Worm (Caenorhabditis elegans) whole organism, L4 larva: ENCODE results near the gene maph-1.3.

ENCODE experiments used
- D1046.2 ChIP-seq: fragments of 200-800 bp; sonication (Bioruptor generic); IDR thresholded peaks from 2 replicates; pipeline ENCODE4 v1.3.6; 2022; ENCODE audit warnings: missing genetic modification characterization, missing compliant biosample characterization
- F10B5.3 ChIP-seq: sonication (generic microtip); optimal IDR thresholded peaks from 2 replicates; lab custom pipeline; 2016; ENCODE audit warnings: mild to moderate bottlenecking, missing genetic modification characterization, missing compliant biosample characterization
- F26F4.8 ChIP-seq: fragments of 200-800 bp; sonication (Bioruptor generic); conservative IDR thresholded peaks from 2 replicates; pipeline ENCODE4 v1.3.6; 2022; ENCODE audit warnings: missing genetic modification characterization, missing compliant biosample characterization
- F37D6.2 ChIP-seq: sonication (generic microtip); optimal IDR thresholded peaks from 2 replicates; lab custom pipeline; 2016; ENCODE audit warnings: mild to moderate bottlenecking, missing genetic modification characterization, missing compliant biosample characterization
- F49E8.2 ChIP-seq: sonication (generic microtip); optimal IDR thresholded peaks from 2 replicates; lab custom pipeline; 2016; ENCODE audit warnings: missing compliant biosample characterization, mild to moderate bottlenecking, missing genetic modification characterization, borderline replicate concordance
- ZK337.2 ChIP-seq: fragments of 200-800 bp; sonication (Bioruptor generic); IDR thresholded peaks from 2 replicates; pipeline ENCODE4 v1.3.6; 2022; ENCODE audit warnings: missing genetic modification reagents, missing genetic modification characterization, missing compliant biosample characterization
- ceh-28 ChIP-seq: fragments of 150-350 bp; optimal IDR thresholded peaks from 2 replicates; lab custom pipeline; 2014; ENCODE audit warnings: missing biosample characterization, missing genetic modification reagents, missing genetic modification characterization
- ceh-32 ChIP-seq: sonication (generic microtip); optimal IDR thresholded peaks from 2 replicates; lab custom pipeline; 2016; ENCODE audit warnings: mild to moderate bottlenecking, missing genetic modification characterization, missing compliant biosample characterization; ENCODE audit not compliant: poor library complexity
- ceh-44 ChIP-seq: fragments of 200-800 bp; sonication (Bioruptor generic); IDR thresholded peaks from 2 replicates; pipeline ENCODE4 v1.3.6; 2022; ENCODE audit warnings: missing genetic modification reagents, missing genetic modification characterization, missing compliant biosample characterization
- ctbp-1 ChIP-seq: fragments of 200-800 bp; sonication (Bioruptor generic); IDR thresholded peaks from 2 replicates; pipeline ENCODE4 v1.3.6; 2022; ENCODE audit warnings: missing genetic modification reagents, missing genetic modification characterization, missing compliant biosample characterization
- daf-16 ChIP-seq, 3 experiments: sonication (generic microtip); optimal IDR thresholded peaks; 2 replicates each; lab custom pipeline; 2016 to 2017; ENCODE audit warnings: missing genetic modification characterization in 3 of 3, missing genetic modification reagents in 3 of 3, mild to moderate bottlenecking in 2 of 3, missing compliant biosample characterization in 2 of 3, missing biosample characterization in 1 of 3, moderate library complexity in 1 of 3
- dmd-6 ChIP-seq: fragments of 200-800 bp; sonication (Bioruptor generic); IDR thresholded peaks from 2 replicates; pipeline ENCODE4 v1.3.6; 2022; ENCODE audit warnings: missing genetic modification reagents, missing genetic modification characterization, missing compliant biosample characterization
- dpl-1 ChIP-seq: fragments of 150-350 bp; optimal IDR thresholded peaks from 2 replicates; lab custom pipeline; 2014; ENCODE audit warnings: missing biosample characterization, missing genetic modification reagents, missing genetic modification characterization
- egl-27 ChIP-seq: sonication (generic microtip); optimal IDR thresholded peaks from 3 replicates; lab custom pipeline; 2017; ENCODE audit warnings: missing biosample characterization, missing genetic modification reagents, missing genetic modification characterization
- egl-43 ChIP-seq: fragments of 200-800 bp; sonication (Bioruptor generic); IDR thresholded peaks from 2 replicates; pipeline ENCODE4 v1.3.6; 2022; ENCODE audit warnings: missing genetic modification reagents, missing genetic modification characterization, missing compliant biosample characterization
- fkh-10 ChIP-seq: fragments of 150-350 bp; optimal IDR thresholded peaks from 2 replicates; lab custom pipeline; 2014; ENCODE audit warnings: missing biosample characterization, missing genetic modification reagents, missing genetic modification characterization
- fos-1 ChIP-seq: fragments of 150-350 bp; optimal IDR thresholded peaks from 2 replicates; lab custom pipeline; 2014; ENCODE audit warnings: missing biosample characterization, missing genetic modification characterization
- hlh-30 ChIP-seq: sonication (generic microtip); optimal IDR thresholded peaks from 2 replicates; lab custom pipeline; 2017; ENCODE audit warnings: antibody characterized with exemption, mild to moderate bottlenecking, missing genetic modification characterization, missing compliant biosample characterization; ENCODE audit not compliant: insufficient read depth
- lim-7 ChIP-seq: fragments of 200-800 bp; sonication (Bioruptor generic); IDR thresholded peaks from 2 replicates; pipeline ENCODE4 v1.3.6; 2022; ENCODE audit warnings: missing genetic modification characterization, missing compliant biosample characterization
- lin-1 ChIP-seq: fragments of 200-800 bp; sonication (Bioruptor generic); IDR thresholded peaks from 2 replicates; pipeline ENCODE4 v1.3.6; 2022; ENCODE audit warnings: missing genetic modification reagents, missing genetic modification characterization, missing compliant biosample characterization
- lin-13 ChIP-seq: fragments of 150-350 bp; optimal IDR thresholded peaks from 2 replicates; lab custom pipeline; 2014; ENCODE audit warnings: missing biosample characterization, missing genetic modification reagents, missing genetic modification characterization
- lin-29 ChIP-seq: fragments of 200-800 bp; sonication (Bioruptor generic); IDR thresholded peaks from 2 replicates; pipeline ENCODE4 v1.3.6; 2022; ENCODE audit warnings: missing genetic modification reagents, missing genetic modification characterization, missing compliant biosample characterization
- lin-38 ChIP-seq: fragments of 200-800 bp; sonication (Bioruptor generic); IDR thresholded peaks from 2 replicates; pipeline ENCODE4 v1.3.6; 2022; ENCODE audit warnings: missing genetic modification reagents, missing genetic modification characterization, missing compliant biosample characterization
- lin-39 ChIP-seq: fragments of 150-350 bp; optimal IDR thresholded peaks from 2 replicates; lab custom pipeline; 2014; ENCODE audit warnings: missing biosample characterization, missing genetic modification reagents, missing genetic modification characterization
- lsy-2 ChIP-seq, 2 experiments: fragments of 150-350 bp in 1 of 2; sonication (generic microtip) in 1 of 2; optimal IDR thresholded peaks; 2 replicates each; lab custom pipeline; 2014 to 2017; ENCODE audit warnings: missing biosample characterization in 2 of 2, missing genetic modification characterization in 2 of 2
- madf-5 ChIP-seq, 2 experiments: fragments of 200-800 bp; sonication (Bioruptor generic); IDR thresholded peaks; 2 replicates each; pipeline ENCODE4 v1.3.6; 2022; ENCODE audit warnings: missing compliant biosample characterization in 2 of 2, missing genetic modification characterization in 2 of 2
- madf-9 ChIP-seq: fragments of 200-800 bp; sonication (Bioruptor generic); conservative IDR thresholded peaks from 2 replicates; pipeline ENCODE4 v1.3.6; 2022; ENCODE audit warnings: missing genetic modification reagents, missing genetic modification characterization, missing compliant biosample characterization
- mdl-1 ChIP-seq, 2 experiments: fragments of 150-350 bp in 1 of 2; sonication (generic microtip) in 1 of 2; optimal IDR thresholded peaks; 2 replicates each; lab custom pipeline; 2014 to 2017; ENCODE audit warnings: missing biosample characterization in 2 of 2, missing genetic modification characterization in 2 of 2
- mdt-29 ChIP-seq: fragments of 200-800 bp; sonication (Bioruptor generic); IDR thresholded peaks from 2 replicates; pipeline ENCODE4 v1.3.6; 2022; ENCODE audit warnings: missing genetic modification reagents, missing genetic modification characterization, missing compliant biosample characterization
- mes-2 ChIP-seq: sonication (generic microtip); optimal IDR thresholded peaks from 2 replicates; lab custom pipeline; 2016; ENCODE audit warnings: missing genotype, mild to moderate bottlenecking, missing genetic modification characterization, missing compliant biosample characterization; ENCODE audit not compliant: poor library complexity, severe bottlenecking
- mxl-2 ChIP-seq: fragments of 200-800 bp; sonication (Bioruptor generic); conservative IDR thresholded peaks from 2 replicates; pipeline ENCODE4 v1.3.6; 2022; ENCODE audit warnings: missing genetic modification reagents, missing genetic modification characterization, missing compliant biosample characterization
- mxl-3 ChIP-seq: fragments of 200-800 bp; sonication (Bioruptor generic); optimal IDR thresholded peaks from 2 replicates; lab custom pipeline; 2018; ENCODE audit warnings: mild to moderate bottlenecking, missing genetic modification characterization, missing compliant biosample characterization
- nhr-10 ChIP-seq: fragments of 150-350 bp; optimal IDR thresholded peaks from 2 replicates; lab custom pipeline; 2014; ENCODE audit warnings: missing biosample characterization, missing genetic modification characterization
- nhr-111 ChIP-seq: fragments of 200-800 bp; sonication (Bioruptor generic); optimal IDR thresholded peaks from 2 replicates; lab custom pipeline; 2018; ENCODE audit warnings: mild to moderate bottlenecking, missing genetic modification characterization, missing compliant biosample characterization
- nhr-237 ChIP-seq: sonication (generic microtip); optimal IDR thresholded peaks from 2 replicates; lab custom pipeline; 2017; ENCODE audit warnings: missing biosample characterization, missing genetic modification characterization
- nhr-25 ChIP-seq: sonication (generic microtip); optimal IDR thresholded peaks from 2 replicates; lab custom pipeline; 2017; ENCODE audit warnings: missing genetic modification characterization, mild to moderate bottlenecking, missing compliant biosample characterization, antibody characterized with exemption, moderate library complexity, borderline replicate concordance; ENCODE audit not compliant: insufficient read depth
- nhr-28 ChIP-seq: fragments of 150-350 bp; optimal IDR thresholded peaks from 2 replicates; lab custom pipeline; 2014; ENCODE audit warnings: missing biosample characterization, missing genetic modification characterization
- nhr-41 ChIP-seq: fragments of 200-800 bp; sonication (Bioruptor generic); IDR thresholded peaks from 2 replicates; pipeline ENCODE4 v1.3.6; 2022; ENCODE audit warnings: missing genetic modification reagents, missing genetic modification characterization, missing compliant biosample characterization
- nhr-48 ChIP-seq: sonication (generic microtip); optimal IDR thresholded peaks from 2 replicates; lab custom pipeline; 2016; ENCODE audit warnings: mild to moderate bottlenecking, missing genetic modification characterization, missing compliant biosample characterization
- nhr-77 ChIP-seq: fragments of 150-350 bp; optimal IDR thresholded peaks from 2 replicates; lab custom pipeline; 2014; ENCODE audit warnings: missing biosample characterization, missing genetic modification characterization
- rbr-2 ChIP-seq: sonication (generic microtip); optimal IDR thresholded peaks from 2 replicates; lab custom pipeline; 2016; ENCODE audit warnings: missing genotype, missing genetic modification characterization, missing compliant biosample characterization
- saeg-2 ChIP-seq: fragments of 200-800 bp; sonication (Bioruptor generic); IDR thresholded peaks from 2 replicates; pipeline ENCODE4 v1.3.6; 2022; ENCODE audit warnings: missing genetic modification reagents, missing genetic modification characterization, missing compliant biosample characterization
- snpc-4 ChIP-seq: fragments of 150-350 bp; optimal IDR thresholded peaks from 2 replicates; lab custom pipeline; 2014; ENCODE audit warnings: missing biosample characterization, missing genetic modification characterization
- spr-3 ChIP-seq: fragments of 200-800 bp; sonication (Bioruptor generic); optimal IDR thresholded peaks from 2 replicates; lab custom pipeline; 2018; ENCODE audit warnings: mild to moderate bottlenecking, missing genetic modification characterization, missing compliant biosample characterization
- unc-130 ChIP-seq: sonication (generic microtip); optimal IDR thresholded peaks from 2 replicates; lab custom pipeline; 2016; ENCODE audit warnings: missing genetic modification reagents, missing genetic modification characterization, missing compliant biosample characterization
- unc-62 ChIP-seq, 3 experiments: fragments of 150-350 bp in 1 of 3; sonication (generic microtip); optimal IDR thresholded peaks in 2 of 3; peaks in 1 of 3; 1 replicate in 1 of 3; 2 replicates in 2 of 3; lab custom pipeline; 2014 to 2017; ENCODE audit warnings: missing biosample characterization in 3 of 3, missing genetic modification characterization in 3 of 3, missing genetic modification reagents in 3 of 3, missing genotype in 1 of 3
- vab-7 ChIP-seq: fragments of 200-800 bp; sonication (Bioruptor generic); IDR thresholded peaks from 2 replicates; pipeline ENCODE4 v1.3.6; 2022; ENCODE audit warnings: missing genetic modification reagents, missing genetic modification characterization, missing compliant biosample characterization
- zip-2 ChIP-seq: fragments of 150-350 bp; optimal IDR thresholded peaks from 2 replicates; lab custom pipeline; 2014; ENCODE audit warnings: missing biosample characterization, missing genetic modification characterization
- ztf-11 ChIP-seq: fragments of 150-350 bp; optimal IDR thresholded peaks from 2 replicates; lab custom pipeline; 2014; ENCODE audit warnings: missing biosample characterization, missing genetic modification characterization

The maph-1.3 gene

ce11 chrIII:3862918-3863385 lies 18.3 kb downstream of the maph-1.3 start, which contains the start of gene brc-1:
TSS of gene brc-1 (minus strand) at chrIII:3862968.
- peak; percentile 55; the same call in 1 of the 2 replicates for TF ChIP-seq lin-1 (GFP tag; lab: Robert Waterston, UW)
- no peak for TF ChIP-seq F49E8.2 (tag; lab: Kevin White, UChicago)
- peak; percentile 51 to 84 for TF ChIP-seq mdl-1 (tag; optimal IDR thresholded peaks at IDR 0.05; lab: Kevin White, UChicago)
- TF ChIP-seq fos-1 (tag; lab: Kevin White, UChicago), result no peak
- TF ChIP-seq unc-130 (GFP tag; lab: Kevin White, UChicago), result no peak
- 0 out of 2 replicates have a peak, but pooled peaks have one; percentile 28 for TF ChIP-seq ceh-44 (GFP tag; lab: Robert Waterston, UW)
- TF ChIP-seq saeg-2 (GFP tag; lab: Robert Waterston, UW), result 0 out of 2 replicates have a peak, but pooled peaks have one; percentile 8
- TF ChIP-seq madf-9 (GFP tag; lab: Robert Waterston, UW), result peak; percentile 63; the same call in 1 of the 2 replicates
- peak; percentile 80 for TF ChIP-seq dmd-6
- TF ChIP-seq D1046.2, result peak; percentile 73; the same call in 1 of the 2 replicates
- TF ChIP-seq egl-43, result peak; percentile 85
- TF ChIP-seq F26F4.8, result no peak
- TF ChIP-seq lin-13 (GFP tag; lab: Kevin White, UChicago), result peak; percentile 77
- no peak for TF ChIP-seq ceh-28 (tag; lab: Kevin White, UChicago)
- TF ChIP-seq nhr-41 (GFP tag; lab: Robert Waterston, UW), result no peak
- no peak for TF ChIP-seq egl-27
- TF ChIP-seq mxl-2 (GFP tag; lab: Robert Waterston, UW), result no peak
- peak; percentile 93 for TF ChIP-seq dpl-1
- peak; percentile 62 for TF ChIP-seq nhr-48 (tag; lab: Kevin White, UChicago)
- TF ChIP-seq rbr-2 (tag; lab: Kevin White, UChicago), result peak; percentile 89
- TF ChIP-seq madf-5 (GFP tag; IDR thresholded peaks at IDR 0.05; lab: Robert Waterston, UW), result no peak
- TF ChIP-seq nhr-25, result peak; percentile 62
- no peak for TF ChIP-seq F10B5.3 (tag; lab: Kevin White, UChicago)
- peak; percentile 30 for TF ChIP-seq spr-3 (GFP tag; lab: Kevin White, UChicago)
- peak; percentile 53 for TF ChIP-seq nhr-237 (tag; lab: Kevin White, UChicago)
- TF ChIP-seq ZK337.2 (GFP tag; lab: Robert Waterston, UW), result no peak
- peak; percentile 86 for TF ChIP-seq nhr-77 (tag; lab: Kevin White, UChicago)
- TF ChIP-seq lsy-2 (tag; optimal IDR thresholded peaks at IDR 0.05; lab: Kevin White, UChicago), result peak; percentile 82 to 96
- no peak for TF ChIP-seq nhr-10 (tag; lab: Kevin White, UChicago)
- peak; percentile 57; the same call in 1 of the 2 replicates for TF ChIP-seq lim-7
- TF ChIP-seq hlh-30 (tag; lab: Kevin White, UChicago), result peak; percentile 75
- no peak for TF ChIP-seq mdt-29
- no peak for TF ChIP-seq ztf-11 (tag; lab: Kevin White, UChicago)
- TF ChIP-seq lin-39 (tag; lab: Kevin White, UChicago), result no peak
- peak; percentile 33 for TF ChIP-seq snpc-4 (tag; lab: Kevin White, UChicago)
- TF ChIP-seq zip-2, result no peak
- TF ChIP-seq F37D6.2 (tag; lab: Kevin White, UChicago), result peak; percentile 69
- no peak for TF ChIP-seq nhr-111 (GFP tag; lab: Kevin White, UChicago)
- peak; percentile 61; the same call in 1 of the 2 replicates for TF ChIP-seq vab-7
- TF ChIP-seq lin-38 (GFP tag; lab: Robert Waterston, UW), result peak; percentile 97
- no peak for TF ChIP-seq lin-29 (GFP tag; lab: Robert Waterston, UW)
- TF ChIP-seq ceh-32 (tag; lab: Kevin White, UChicago), result no peak
- TF ChIP-seq nhr-28 (tag; lab: Kevin White, UChicago), result peak; percentile 77
- no peak for TF ChIP-seq unc-62 (GFP tag; optimal IDR thresholded peaks at IDR 0.05 in 1 of 2; lab: Kevin White, UChicago)
- TF ChIP-seq unc-62 (tag; optimal IDR thresholded peaks at IDR 0.05; lab: Kevin White, UChicago), result no peak
- TF ChIP-seq ctbp-1 (GFP tag; lab: Robert Waterston, UW), result peak; percentile 92
- TF ChIP-seq mxl-3 (GFP tag; lab: Kevin White, UChicago), result peak; percentile 59
- TF ChIP-seq fkh-10 (GFP tag; lab: Kevin White, UChicago), result peak; percentile 94
- TF ChIP-seq mes-2 (tag; lab: Kevin White, UChicago), result peak; percentile 87
- peak in 1 of 2 experiments; percentile 41 for TF ChIP-seq daf-16 (GFP tag; optimal IDR thresholded peaks at IDR 0.05; lab: Kevin White, UChicago)
- TF ChIP-seq daf-16 (tag; optimal IDR thresholded peaks at IDR 0.05; lab: Kevin White, UChicago), result peak; percentile 50
